Fruit fly (Drosophila melanogaster): Measurements from ENCODE around the gene Gdh.

DNA sequence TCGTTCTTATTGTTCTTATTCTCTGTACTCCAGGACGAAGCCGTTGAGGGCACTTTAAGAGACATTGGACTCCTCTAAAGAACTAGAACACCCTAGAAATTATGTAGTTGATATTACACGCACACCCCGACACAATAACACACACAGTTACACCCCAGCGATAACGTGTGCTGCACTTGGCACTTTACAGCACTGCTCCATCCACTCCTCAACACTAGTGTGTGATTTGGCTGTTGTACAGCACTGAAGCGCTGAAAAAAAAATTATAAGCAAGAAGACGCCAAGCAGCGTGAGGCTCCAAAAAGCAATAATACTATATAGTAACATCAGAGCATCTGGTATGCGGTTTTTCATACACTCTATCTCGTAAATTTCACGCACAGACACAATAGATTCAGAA lies 18.0 kb upstream of the Gdh start:
- TF ChIP-seq CG33017 (tag; optimal IDR thresholded peaks at IDR 0.05) (no peak), CG1620 (GFP tag; optimal IDR thresholded peaks at IDR 0.05) (no peak), CG14711 (tag; optimal IDR thresholded peaks at IDR 0.05) (no peak), toe (GFP tag; optimal IDR thresholded peaks at IDR 0.05) (no peak), tj (GFP tag; optimal IDR thresholded peaks at IDR 0.05) (no peak), CG12768 (GFP tag; optimal IDR thresholded peaks at IDR 0.05) (no peak), cnc (optimal IDR thresholded peaks at IDR 0.05) (no peak), Mnt (GFP tag; optimal IDR thresholded peaks at IDR 0.05) (no peak), Hr96 (GFP tag; optimal IDR thresholded peaks at IDR 0.05) (no peak), ovo (GFP tag; optimal IDR thresholded peaks at IDR 0.05) (no peak), CG11617 (GFP tag; optimal IDR thresholded peaks at IDR 0.05) (no peak), CG7045 (GFP tag; optimal IDR thresholded peaks at IDR 0.05) (no peak)
